Worm (Caenorhabditis elegans) whole organism, mixed stage, embryonic: Measurements from ENCODE around the gene arl-1.

Experiments
- bed-3 ChIP-seq: fragments of 200-800 bp; sonication (Bioruptor generic); optimal IDR thresholded peaks from 3 replicates; lab custom pipeline; 2018; ENCODE audit warnings: mild to moderate bottlenecking, missing genetic modification characterization, moderate library complexity, missing compliant biosample characterization
- blmp-1 ChIP-seq: fragments of 150-350 bp; optimal IDR thresholded peaks from 2 replicates; lab custom pipeline; 2014; ENCODE audit warnings: missing biosample characterization, missing genetic modification characterization
- ceh-39 ChIP-seq: fragments of 150-350 bp; optimal IDR thresholded peaks from 2 replicates; lab custom pipeline; 2014; ENCODE audit warnings: missing biosample characterization, missing genetic modification characterization
- ceh-43 ChIP-seq: fragments of 200-800 bp; sonication (Bioruptor generic); optimal IDR thresholded peaks from 2 replicates; lab custom pipeline; 2018; ENCODE audit warnings: mild to moderate bottlenecking, missing genetic modification characterization, moderate library complexity, missing compliant biosample characterization
- ceh-83 ChIP-seq: fragments of 200-800 bp; sonication (Bioruptor generic); optimal IDR thresholded peaks from 2 replicates; lab custom pipeline; 2018; ENCODE audit warnings: mild to moderate bottlenecking, missing genetic modification characterization, missing compliant biosample characterization
- ces-1 ChIP-seq: fragments of 150-350 bp; optimal IDR thresholded peaks from 2 replicates; lab custom pipeline; 2014; ENCODE audit warnings: missing biosample characterization, missing genetic modification reagents, missing genetic modification characterization
- cnd-1 ChIP-seq: fragments of 200-800 bp; sonication (Bioruptor generic); optimal IDR thresholded peaks from 2 replicates; lab custom pipeline; 2018; ENCODE audit warnings: mild to moderate bottlenecking, missing genetic modification characterization, missing compliant biosample characterization
- drap-1 ChIP-seq: fragments of 200-800 bp; sonication (Bioruptor generic); optimal IDR thresholded peaks from 3 replicates; lab custom pipeline; 2018; ENCODE audit warnings: mild to moderate bottlenecking, missing genetic modification characterization, missing compliant biosample characterization
- elt-1 ChIP-seq: sonication (generic microtip); optimal IDR thresholded peaks from 2 replicates; lab custom pipeline; 2017; ENCODE audit warnings: missing genetic modification characterization, mild to moderate bottlenecking, missing compliant biosample characterization, antibody characterized with exemption, moderate library complexity, borderline replicate concordance; ENCODE audit not compliant: insufficient read depth
- flh-1 ChIP-seq: fragments of 200-800 bp; sonication (Bioruptor generic); optimal IDR thresholded peaks from 2 replicates; lab custom pipeline; 2018; ENCODE audit warnings: mild to moderate bottlenecking, missing genetic modification characterization, moderate library complexity, missing compliant biosample characterization
- ham-2 ChIP-seq: fragments of 200-800 bp; sonication (Bioruptor generic); optimal IDR thresholded peaks from 2 replicates; lab custom pipeline; 2018; ENCODE audit warnings: mild to moderate bottlenecking, missing genetic modification characterization, missing compliant biosample characterization
- hlh-1 ChIP-seq: fragments of 150-350 bp; optimal IDR thresholded peaks from 2 replicates; lab custom pipeline; 2014; ENCODE audit warnings: missing biosample characterization, missing genetic modification reagents, missing genetic modification characterization
- lin-13 ChIP-seq: fragments of 150-350 bp; optimal IDR thresholded peaks from 2 replicates; lab custom pipeline; 2014; ENCODE audit warnings: missing biosample characterization, missing genetic modification characterization
- lsy-2 ChIP-seq: fragments of 150-350 bp; optimal IDR thresholded peaks from 2 replicates; lab custom pipeline; 2014; ENCODE audit warnings: missing biosample characterization, missing genetic modification characterization
- mab-5 ChIP-seq: fragments of 150-350 bp; optimal IDR thresholded peaks from 2 replicates; lab custom pipeline; 2014; ENCODE audit warnings: missing biosample characterization, missing genetic modification characterization
- mls-2 ChIP-seq: sonication (generic microtip); optimal IDR thresholded peaks from 2 replicates; lab custom pipeline; 2016; ENCODE audit warnings: mild to moderate bottlenecking, missing genetic modification characterization, moderate library complexity, missing compliant biosample characterization
- nhr-12 ChIP-seq: fragments of 150-350 bp; optimal IDR thresholded peaks from 2 replicates; lab custom pipeline; 2014; ENCODE audit warnings: missing biosample characterization, missing genetic modification characterization
- nhr-2 ChIP-seq: fragments of 150-350 bp; optimal IDR thresholded peaks from 2 replicates; lab custom pipeline; 2014; ENCODE audit warnings: missing biosample characterization, missing genetic modification characterization
- nhr-237 ChIP-seq: fragments of 150-350 bp; optimal IDR thresholded peaks from 2 replicates; lab custom pipeline; 2014; ENCODE audit warnings: missing biosample characterization, missing genetic modification characterization
- nhr-28 ChIP-seq: fragments of 150-350 bp; optimal IDR thresholded peaks from 2 replicates; lab custom pipeline; 2014; ENCODE audit warnings: missing biosample characterization, missing genetic modification characterization
- pha-4 ChIP-seq: fragments of 150-350 bp; optimal IDR thresholded peaks from 2 replicates; lab custom pipeline; 2018; ENCODE audit warnings: missing biosample characterization, missing genetic modification reagents, missing genetic modification characterization
- sem-2 ChIP-seq: fragments of 200-800 bp; sonication (Bioruptor generic); optimal IDR thresholded peaks from 2 replicates; lab custom pipeline; 2018; ENCODE audit warnings: mild to moderate bottlenecking, missing genetic modification characterization, missing compliant biosample characterization
- sptf-1 ChIP-seq: sonication (generic microtip); optimal IDR thresholded peaks from 2 replicates; lab custom pipeline; 2017; ENCODE audit warnings: mild to moderate bottlenecking, missing genetic modification characterization, moderate library complexity, missing compliant biosample characterization
- tbx-8 ChIP-seq: fragments of 200-800 bp; sonication (Bioruptor generic); optimal IDR thresholded peaks from 2 replicates; lab custom pipeline; 2018; ENCODE audit warnings: mild to moderate bottlenecking, missing genetic modification characterization, moderate library complexity, missing compliant biosample characterization
- unc-120 ChIP-seq: sonication (generic microtip); optimal IDR thresholded peaks from 2 replicates; lab custom pipeline; 2017; ENCODE audit warnings: missing genetic modification characterization, missing compliant biosample characterization; ENCODE audit not compliant: poor library complexity, severe bottlenecking
- unc-39 ChIP-seq: fragments of 150-350 bp; optimal IDR thresholded peaks from 2 replicates; lab custom pipeline; 2014; ENCODE audit warnings: missing biosample characterization, missing genetic modification characterization
- unc-62 ChIP-seq: fragments of 150-350 bp; optimal IDR thresholded peaks from 2 replicates; lab custom pipeline; 2014; ENCODE audit warnings: missing biosample characterization, missing genetic modification reagents, missing genetic modification characterization
- zip-8 ChIP-seq: fragments of 150-350 bp; optimal IDR thresholded peaks from 2 replicates; lab custom pipeline; 2014; ENCODE audit warnings: missing biosample characterization, missing genetic modification characterization
- ztf-11 ChIP-seq: fragments of 150-350 bp; optimal IDR thresholded peaks from 2 replicates; lab custom pipeline; 2014; ENCODE audit warnings: missing biosample characterization, missing genetic modification characterization

arl-1 gene

ce11 chrII:8575184-8575583 is 6.6 kb upstream of the arl-1 start, which contains the start of gene puf-5:
puf-5 (plus strand) TSS chrII:8575541.
- TF ChIP-seq mls-2 (tag; lab: Kevin White, UChicago) (no peak), nhr-12 (no peak)

ce11 chrII:8577509-8578099 is 4.2 kb upstream of the arl-1 start, which contains the start of gene F54C9.9:
F54C9.9 (plus strand) TSS chrII:8578049.
- no peak for TF ChIP-seq nhr-28
- TF ChIP-seq lsy-2: peak; percentile 9

ce11 chrII:8583035-8583434 is 1.2 kb downstream of the arl-1 start:
- no peak for TF ChIP-seq nhr-237 (tag; lab: Kevin White, UChicago)
- no peak for TF ChIP-seq blmp-1
- TF ChIP-seq elt-1: no peak
- no peak for TF ChIP-seq ham-2
- no peak for TF ChIP-seq nhr-28
- no peak for TF ChIP-seq tbx-8 (GFP tag; lab: Kevin White, UChicago)
- no peak for TF ChIP-seq ceh-83 (GFP tag; lab: Kevin White, UChicago)
- no peak for TF ChIP-seq flh-1
- TF ChIP-seq lin-13 (tag; lab: Kevin White, UChicago): no peak
- TF ChIP-seq sem-2 (GFP tag; lab: Kevin White, UChicago): no peak
- no peak for TF ChIP-seq zip-8 (tag; lab: Kevin White, UChicago)

- TF ChIP-seq ztf-11 (tag; lab: Kevin White, UChicago) (no peak), unc-120 (tag; lab: Kevin White, UChicago) (no peak), nhr-237 (tag; lab: Kevin White, UChicago) (no peak), ceh-43 (GFP tag; lab: Kevin White, UChicago) (no peak), mab-5 (tag; lab: Kevin White, UChicago) (no peak), unc-62 (GFP tag; lab: Kevin White, UChicago) (no peak), sptf-1 (tag; lab: Kevin White, UChicago) (no peak), elt-1 (no peak), bed-3 (no peak), unc-39 (no peak), ham-2 (no peak), ceh-39 (tag; lab: Kevin White, UChicago) (no peak), nhr-2 (tag; lab: Kevin White, UChicago) (no peak), ceh-83 (GFP tag; lab: Kevin White, UChicago) (no peak), cnd-1 (tag; lab: Kevin White, UChicago) (no peak), ces-1 (GFP tag; lab: Kevin White, UChicago) (no peak), pha-4 (no peak)
- TF ChIP-seq, all 35 proteins: peak for 0
These were observed 3.3 kb downstream of the arl-1 start, which contains the start of gene F54C9.11 for ce11 chrII:8585036-8585627. F54C9.11 (minus strand) TSS chrII:8585086.

ce11 chrII:8585921-8586320 is 4.1 kb downstream of the arl-1 start:
- TF ChIP-seq mab-5 (tag; lab: Kevin White, UChicago) (no peak), ham-2 (no peak), lin-13 (tag; lab: Kevin White, UChicago) (no peak), elt-1 (no peak), hlh-1 (tag; lab: Kevin White, UChicago) (no peak), ceh-43 (GFP tag; lab: Kevin White, UChicago) (no peak), zip-8 (tag; lab: Kevin White, UChicago) (no peak), sptf-1 (tag; lab: Kevin White, UChicago) (no peak), ceh-39 (tag; lab: Kevin White, UChicago) (no peak), drap-1 (GFP tag; lab: Kevin White, UChicago) (no peak)

- no peak for TF ChIP-seq ham-2
- peak; percentile 99 for TF ChIP-seq ces-1 (GFP tag; lab: Kevin White, UChicago)
- peak; percentile 43 for TF ChIP-seq elt-1
These were observed 5.9 kb downstream of the arl-1 start for ce11 chrII:8587660-8588230.
